Worm (Caenorhabditis elegans) whole organism, L1 larva: Measurements from ENCODE around the gene C16D9.4.

Experiments used
- pqm-1 ChIP-seq: sonication (generic microtip); optimal IDR thresholded peaks from 3 replicates; lab custom pipeline; 2017; ENCODE audit warnings: missing biosample characterization, missing genetic modification characterization

The C16D9.4 gene

DNA sequence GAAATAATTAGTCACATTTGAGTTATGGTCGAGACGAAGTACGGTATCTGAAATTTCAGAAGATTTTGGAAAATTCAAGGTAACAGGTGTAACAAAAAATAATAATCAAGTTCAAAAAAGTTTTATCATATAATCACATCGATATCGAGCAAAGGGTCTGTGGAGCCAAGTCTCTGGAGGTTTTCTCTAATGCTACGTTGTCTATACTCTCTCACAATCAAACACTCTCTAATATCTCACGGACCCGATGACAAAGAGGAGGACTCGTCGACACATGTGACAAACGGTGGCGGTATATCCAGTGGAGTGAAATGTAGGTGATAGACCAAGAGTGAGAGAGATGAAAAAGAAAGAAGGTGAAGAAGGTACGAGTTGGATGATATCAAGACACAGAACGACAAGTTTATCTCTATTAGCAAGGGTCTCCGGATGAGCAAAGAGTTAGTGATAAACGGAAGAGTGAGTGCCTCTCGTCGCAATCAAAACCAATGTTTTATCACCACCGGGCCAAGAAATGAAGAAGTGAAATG, 46.7 kb downstream of the C16D9.4 start, which contains the start of gene F20D6.10 (continued):
- no peak for TF ChIP-seq pqm-1
